Worm (Caenorhabditis elegans): ENCODE data around the gene F18E3.11.

DNA sequence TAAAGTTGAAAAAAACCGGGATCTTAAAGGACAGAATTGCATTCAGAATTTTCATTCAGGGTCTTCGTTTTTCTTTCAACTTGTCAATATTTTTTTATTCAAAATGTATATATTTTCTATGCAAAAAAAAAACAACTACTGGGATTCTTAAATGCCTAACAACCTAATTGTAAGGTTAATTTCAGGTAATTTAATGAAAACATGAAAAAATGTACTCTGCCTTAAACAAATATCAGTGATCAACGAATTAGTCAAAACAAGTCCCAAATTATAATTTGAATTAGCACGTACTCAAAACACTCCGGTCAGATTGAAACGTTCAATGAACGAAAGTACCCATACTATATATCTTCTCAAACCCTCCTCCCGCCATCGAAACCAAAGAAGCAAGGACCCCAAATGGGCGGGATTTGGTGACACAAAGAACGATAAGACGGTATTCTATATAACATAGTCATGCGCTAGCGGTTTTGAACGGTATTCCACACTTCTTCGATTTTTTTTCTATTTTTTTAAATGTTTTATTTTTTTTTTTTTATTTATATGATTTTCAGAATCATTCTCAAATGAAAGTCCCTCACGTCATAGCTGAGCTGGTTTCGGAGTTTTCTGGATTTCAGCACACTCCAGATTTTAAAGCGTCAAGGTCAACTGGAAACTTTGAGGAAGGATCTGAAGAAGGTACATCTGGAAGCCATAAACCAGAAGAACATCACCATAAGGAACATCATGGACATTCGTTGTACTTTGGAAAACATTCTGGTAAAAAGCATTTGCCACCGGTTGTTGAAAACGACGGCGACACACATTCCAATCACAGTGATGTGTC is 22.3 kb downstream of the F18E3.11 start, which contains the start of the genes ddo-2 and F25E5.8:
- TF ChIP-seq F26F4.8 (GFP tag; conservative IDR thresholded peaks at IDR 0.05) (no peak), D1046.2 (GFP tag; IDR thresholded peaks at IDR 0.05) (no peak), nhr-237 (tag; optimal IDR thresholded peaks at IDR 0.05) (no peak), ceh-28 (tag; optimal IDR thresholded peaks at IDR 0.05) (no peak), lsy-2 (tag; optimal IDR thresholded peaks at IDR 0.05) (no peak)
